Worm (Caenorhabditis elegans) whole organism, L4 larva: ENCODE data around the gene nspb-11.

Experiments used
- fos-1 ChIP-seq: fragments of 150-350 bp; optimal IDR thresholded peaks from 2 replicates; lab custom pipeline; 2014; ENCODE audit warnings: missing biosample characterization, missing genetic modification characterization
- skn-1 ChIP-seq: fragments of 150-350 bp; optimal IDR thresholded peaks from 2 replicates; lab custom pipeline; 2014; ENCODE audit warnings: missing biosample characterization, missing genetic modification characterization

DNA sequence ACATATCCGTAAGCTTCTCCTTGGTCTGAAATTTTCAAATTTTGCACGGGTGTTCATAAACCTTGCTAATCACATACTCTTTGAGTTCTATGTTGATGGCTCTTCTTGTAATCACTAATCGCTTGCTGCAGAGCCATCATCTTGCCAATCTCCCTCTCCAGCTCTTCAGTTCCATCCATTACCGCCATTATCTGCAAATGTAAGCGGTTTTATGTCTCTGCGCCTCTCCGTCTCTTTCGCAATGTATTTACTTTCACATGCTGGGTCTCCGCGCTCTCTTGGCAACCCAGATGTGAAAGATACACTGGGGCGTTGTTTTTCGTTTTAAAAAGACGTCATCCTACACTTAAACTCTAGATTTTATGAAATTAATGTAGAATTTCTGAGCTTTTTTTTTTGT is 46.1 kb downstream of the nspb-11 start:
- TF ChIP-seq fos-1 (tag; lab: Kevin White, UChicago) (no peak), skn-1 (tag; lab: Kevin White, UChicago) (no peak)
